Worm (Caenorhabditis elegans) whole organism, mixed stage, embryonic: ENCODE data around the gene str-108.

Experiments used
- M03D4.4 ChIP-seq: sonication (generic microtip); optimal IDR thresholded peaks from 2 replicates; lab custom pipeline; 2017; ENCODE audit warnings: mild to moderate bottlenecking, missing genetic modification characterization, missing compliant biosample characterization
- bed-3 ChIP-seq: fragments of 200-800 bp; sonication (Bioruptor generic); optimal IDR thresholded peaks from 3 replicates; lab custom pipeline; 2018; ENCODE audit warnings: mild to moderate bottlenecking, missing genetic modification characterization, moderate library complexity, missing compliant biosample characterization
- blmp-1 ChIP-seq: fragments of 150-350 bp; optimal IDR thresholded peaks from 2 replicates; lab custom pipeline; 2014; ENCODE audit warnings: missing biosample characterization, missing genetic modification characterization
- ceh-39 ChIP-seq: fragments of 150-350 bp; optimal IDR thresholded peaks from 2 replicates; lab custom pipeline; 2014; ENCODE audit warnings: missing biosample characterization, missing genetic modification characterization
- ceh-83 ChIP-seq: fragments of 200-800 bp; sonication (Bioruptor generic); optimal IDR thresholded peaks from 2 replicates; lab custom pipeline; 2018; ENCODE audit warnings: mild to moderate bottlenecking, missing genetic modification characterization, missing compliant biosample characterization
- ces-1 ChIP-seq: fragments of 150-350 bp; optimal IDR thresholded peaks from 2 replicates; lab custom pipeline; 2014; ENCODE audit warnings: missing biosample characterization, missing genetic modification reagents, missing genetic modification characterization
- cnd-1 ChIP-seq: fragments of 200-800 bp; sonication (Bioruptor generic); optimal IDR thresholded peaks from 2 replicates; lab custom pipeline; 2018; ENCODE audit warnings: mild to moderate bottlenecking, missing genetic modification characterization, missing compliant biosample characterization
- drap-1 ChIP-seq: fragments of 200-800 bp; sonication (Bioruptor generic); optimal IDR thresholded peaks from 3 replicates; lab custom pipeline; 2018; ENCODE audit warnings: mild to moderate bottlenecking, missing genetic modification characterization, missing compliant biosample characterization
- elt-1 ChIP-seq: sonication (generic microtip); optimal IDR thresholded peaks from 2 replicates; lab custom pipeline; 2017; ENCODE audit warnings: missing genetic modification characterization, mild to moderate bottlenecking, missing compliant biosample characterization, antibody characterized with exemption, moderate library complexity, borderline replicate concordance; ENCODE audit not compliant: insufficient read depth
- elt-3 ChIP-seq: fragments of 150-350 bp; optimal IDR thresholded peaks from 2 replicates; lab custom pipeline; 2014; ENCODE audit warnings: missing biosample characterization, missing genetic modification characterization
- ham-2 ChIP-seq: fragments of 200-800 bp; sonication (Bioruptor generic); optimal IDR thresholded peaks from 2 replicates; lab custom pipeline; 2018; ENCODE audit warnings: mild to moderate bottlenecking, missing genetic modification characterization, missing compliant biosample characterization
- hlh-1 ChIP-seq: fragments of 150-350 bp; optimal IDR thresholded peaks from 2 replicates; lab custom pipeline; 2014; ENCODE audit warnings: missing biosample characterization, missing genetic modification reagents, missing genetic modification characterization
- lin-13 ChIP-seq: fragments of 150-350 bp; optimal IDR thresholded peaks from 2 replicates; lab custom pipeline; 2014; ENCODE audit warnings: missing biosample characterization, missing genetic modification characterization
- lin-32 ChIP-seq: fragments of 200-800 bp; sonication (Bioruptor generic); optimal IDR thresholded peaks from 2 replicates; lab custom pipeline; 2018; ENCODE audit warnings: mild to moderate bottlenecking, missing genetic modification characterization, missing compliant biosample characterization
- lsy-2 ChIP-seq: fragments of 150-350 bp; optimal IDR thresholded peaks from 2 replicates; lab custom pipeline; 2014; ENCODE audit warnings: missing biosample characterization, missing genetic modification characterization
- mab-5 ChIP-seq: fragments of 150-350 bp; optimal IDR thresholded peaks from 2 replicates; lab custom pipeline; 2014; ENCODE audit warnings: missing biosample characterization, missing genetic modification characterization
- mep-1 ChIP-seq: fragments of 150-350 bp; optimal IDR thresholded peaks from 2 replicates; lab custom pipeline; 2017; ENCODE audit warnings: missing biosample characterization, missing genetic modification reagents, missing genetic modification characterization, inconsistent platforms
- mls-2 ChIP-seq: sonication (generic microtip); optimal IDR thresholded peaks from 2 replicates; lab custom pipeline; 2016; ENCODE audit warnings: mild to moderate bottlenecking, missing genetic modification characterization, moderate library complexity, missing compliant biosample characterization
- nhr-12 ChIP-seq: fragments of 150-350 bp; optimal IDR thresholded peaks from 2 replicates; lab custom pipeline; 2014; ENCODE audit warnings: missing biosample characterization, missing genetic modification characterization
- nhr-2 ChIP-seq: fragments of 150-350 bp; optimal IDR thresholded peaks from 2 replicates; lab custom pipeline; 2014; ENCODE audit warnings: missing biosample characterization, missing genetic modification characterization
- nhr-237 ChIP-seq: fragments of 150-350 bp; optimal IDR thresholded peaks from 2 replicates; lab custom pipeline; 2014; ENCODE audit warnings: missing biosample characterization, missing genetic modification characterization
- nhr-28 ChIP-seq: fragments of 150-350 bp; optimal IDR thresholded peaks from 2 replicates; lab custom pipeline; 2014; ENCODE audit warnings: missing biosample characterization, missing genetic modification characterization
- nhr-76 ChIP-seq: sonication (generic microtip); optimal IDR thresholded peaks from 2 replicates; lab custom pipeline; 2017; ENCODE audit warnings: missing biosample characterization, missing genetic modification characterization
- pha-4 ChIP-seq: fragments of 150-350 bp; optimal IDR thresholded peaks from 2 replicates; lab custom pipeline; 2018; ENCODE audit warnings: missing biosample characterization, missing genetic modification reagents, missing genetic modification characterization
- sem-2 ChIP-seq: fragments of 200-800 bp; sonication (Bioruptor generic); optimal IDR thresholded peaks from 2 replicates; lab custom pipeline; 2018; ENCODE audit warnings: mild to moderate bottlenecking, missing genetic modification characterization, missing compliant biosample characterization
- snpc-4 ChIP-seq: fragments of 150-350 bp; optimal IDR thresholded peaks from 2 replicates; lab custom pipeline; 2014; ENCODE audit warnings: missing biosample characterization, missing genetic modification characterization
- sptf-1 ChIP-seq: sonication (generic microtip); optimal IDR thresholded peaks from 2 replicates; lab custom pipeline; 2017; ENCODE audit warnings: mild to moderate bottlenecking, missing genetic modification characterization, moderate library complexity, missing compliant biosample characterization
- tbx-8 ChIP-seq: fragments of 200-800 bp; sonication (Bioruptor generic); optimal IDR thresholded peaks from 2 replicates; lab custom pipeline; 2018; ENCODE audit warnings: mild to moderate bottlenecking, missing genetic modification characterization, moderate library complexity, missing compliant biosample characterization
- unc-120 ChIP-seq: sonication (generic microtip); optimal IDR thresholded peaks from 2 replicates; lab custom pipeline; 2017; ENCODE audit warnings: missing genetic modification characterization, missing compliant biosample characterization; ENCODE audit not compliant: poor library complexity, severe bottlenecking
- unc-39 ChIP-seq: fragments of 150-350 bp; optimal IDR thresholded peaks from 2 replicates; lab custom pipeline; 2014; ENCODE audit warnings: missing biosample characterization, missing genetic modification characterization
- unc-62 ChIP-seq: fragments of 150-350 bp; optimal IDR thresholded peaks from 2 replicates; lab custom pipeline; 2014; ENCODE audit warnings: missing biosample characterization, missing genetic modification reagents, missing genetic modification characterization
- zip-8 ChIP-seq: fragments of 150-350 bp; optimal IDR thresholded peaks from 2 replicates; lab custom pipeline; 2014; ENCODE audit warnings: missing biosample characterization, missing genetic modification characterization
- ztf-11 ChIP-seq: fragments of 150-350 bp; optimal IDR thresholded peaks from 2 replicates; lab custom pipeline; 2014; ENCODE audit warnings: missing biosample characterization, missing genetic modification characterization

The str-108 gene

DNA sequence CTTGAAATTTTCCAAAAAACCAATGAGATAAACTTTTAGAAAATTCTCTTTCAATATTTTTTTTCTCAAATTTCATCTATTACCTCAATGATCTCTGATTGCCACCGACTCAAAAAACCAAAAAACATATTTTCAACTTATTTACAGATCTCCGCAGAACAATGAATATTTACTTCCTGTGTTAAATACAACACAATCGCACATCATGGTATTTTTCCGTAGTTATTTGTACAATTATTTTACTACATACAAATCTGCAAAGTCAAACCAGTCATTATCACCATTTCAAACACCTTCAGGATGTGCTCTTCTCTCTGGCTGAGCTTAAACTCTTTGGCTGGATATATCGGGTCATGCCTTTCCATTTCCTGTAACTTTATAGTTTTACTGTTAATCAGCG is at the start of gene str-108:
Gene str-108 (plus strand): TSS at position 301 of the 400 bp plus-strand sequence.
- TF ChIP-seq nhr-2 (tag; lab: Kevin White, UChicago) (no peak), sptf-1 (no peak), unc-62 (GFP tag; lab: Kevin White, UChicago) (no peak), cnd-1 (no peak), sem-2 (GFP tag; lab: Kevin White, UChicago) (no peak), ztf-11 (tag; lab: Kevin White, UChicago) (no peak), unc-39 (tag; lab: Kevin White, UChicago) (no peak), hlh-1 (tag; lab: Kevin White, UChicago) (no peak), drap-1 (GFP tag; lab: Kevin White, UChicago) (no peak), mls-2 (tag; lab: Kevin White, UChicago) (no peak), ces-1 (GFP tag; lab: Kevin White, UChicago) (no peak), nhr-237 (tag; lab: Kevin White, UChicago) (no peak), lsy-2 (tag; lab: Kevin White, UChicago) (no peak), lin-32 (no peak), tbx-8 (GFP tag; lab: Kevin White, UChicago) (no peak), M03D4.4 (tag; lab: Kevin White, UChicago) (no peak), mab-5 (tag; lab: Kevin White, UChicago) (no peak), ham-2 (GFP tag; lab: Kevin White, UChicago) (no peak), pha-4 (no peak)

DNA sequence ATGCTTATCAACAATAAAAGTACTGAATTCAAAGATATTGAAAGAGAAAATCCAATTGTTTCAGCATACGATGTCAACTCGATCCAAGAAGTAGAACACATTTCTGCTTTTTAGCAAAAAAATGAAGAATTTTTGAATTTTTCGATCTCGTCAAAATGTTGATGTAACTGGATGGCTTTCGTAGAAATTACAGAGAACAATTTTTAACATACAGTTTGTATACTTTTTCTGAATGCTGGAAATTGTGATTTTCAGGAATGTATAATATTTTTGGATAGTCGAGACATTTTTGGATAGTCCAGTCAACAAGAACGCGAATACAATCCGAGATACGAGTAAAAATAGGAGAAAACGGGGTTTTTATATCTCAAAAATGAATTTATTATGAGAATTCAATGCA is 47.4 kb upstream of the str-108 start, which contains the start of gene str-103:
Gene str-103 (minus strand): TSS at position 101 of the 400 bp plus-strand sequence.
- TF ChIP-seq unc-120 (tag; lab: Kevin White, UChicago) = no peak
- no peak for TF ChIP-seq unc-62 (GFP tag; lab: Kevin White, UChicago)
- no peak for TF ChIP-seq nhr-28 (tag; lab: Kevin White, UChicago)
- TF ChIP-seq nhr-2 (tag; lab: Kevin White, UChicago) = no peak
- TF ChIP-seq, all 35 proteins: peak for 0

DNA sequence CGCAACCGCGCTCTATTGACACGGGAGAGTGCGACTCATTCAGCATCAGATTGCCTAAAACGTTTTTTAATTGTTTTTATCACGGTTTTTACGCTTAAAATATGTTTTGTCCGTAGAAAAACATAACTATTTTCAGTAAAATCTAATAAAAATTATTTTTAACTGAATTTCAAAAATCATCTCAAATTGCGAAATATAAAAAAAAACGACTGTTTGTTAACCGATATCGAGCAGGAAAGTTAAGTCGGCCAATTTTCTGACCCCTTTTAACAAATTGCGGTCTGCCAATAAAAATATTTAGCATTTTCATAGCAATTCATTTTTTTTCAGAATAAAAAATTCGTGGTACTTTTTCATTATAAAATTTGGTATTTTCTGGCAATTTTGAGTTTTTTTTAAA is 45.5 kb upstream of the str-108 start:
- TF ChIP-seq ceh-83 (GFP tag; lab: Kevin White, UChicago) = no peak
- no peak for TF ChIP-seq cnd-1
- no peak for TF ChIP-seq nhr-28 (tag; lab: Kevin White, UChicago)
- no peak for TF ChIP-seq mls-2 (tag; lab: Kevin White, UChicago)
- no peak for TF ChIP-seq hlh-1 (tag; lab: Kevin White, UChicago)
- TF ChIP-seq M03D4.4 (tag; lab: Kevin White, UChicago) = no peak
- TF ChIP-seq unc-39 (tag; lab: Kevin White, UChicago) = no peak
- no peak for TF ChIP-seq elt-1 (tag; lab: Kevin White, UChicago)
- TF ChIP-seq ces-1 (GFP tag; lab: Kevin White, UChicago) = no peak
- TF ChIP-seq nhr-2 (tag; lab: Kevin White, UChicago) = no peak
- no peak for TF ChIP-seq zip-8 (tag; lab: Kevin White, UChicago)
- no peak for TF ChIP-seq blmp-1 (tag; lab: Kevin White, UChicago)
- TF ChIP-seq sem-2 (GFP tag; lab: Kevin White, UChicago) = no peak

DNA sequence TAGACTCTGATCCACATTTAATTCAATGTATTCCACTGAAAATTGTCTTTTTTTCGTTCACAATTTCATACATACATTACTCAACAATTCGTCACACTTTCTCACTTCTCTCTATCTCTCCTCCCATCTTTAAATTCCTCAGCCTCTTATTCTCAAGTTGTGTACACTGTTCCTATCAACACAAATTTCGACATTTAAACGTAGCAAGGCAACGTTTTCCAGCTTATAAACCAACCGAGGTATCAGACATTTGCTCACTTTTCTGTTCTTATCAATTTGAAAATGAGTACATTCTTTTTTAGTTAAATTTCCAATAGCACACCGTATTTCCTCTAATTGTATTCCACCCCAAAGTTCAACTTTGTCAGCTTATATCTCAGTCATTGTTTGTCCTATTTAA is 45.1 kb upstream of the str-108 start, which contains the start of gene skr-3:
Gene skr-3 (plus strand): TSS at position 163 of the 400 bp plus-strand sequence.
- TF ChIP-seq lin-13 (no peak), unc-62 (GFP tag; lab: Kevin White, UChicago) (no peak), ztf-11 (tag; lab: Kevin White, UChicago) (no peak), ceh-83 (GFP tag; lab: Kevin White, UChicago) (no peak), elt-1 (tag; lab: Kevin White, UChicago) (no peak), mep-1 (tag; lab: Kevin White, UChicago) (no peak), zip-8 (tag; lab: Kevin White, UChicago) (no peak), hlh-1 (tag; lab: Kevin White, UChicago) (no peak), nhr-12 (tag; lab: Kevin White, UChicago) (no peak), snpc-4 (tag; lab: Kevin White, UChicago) (no peak), cnd-1 (no peak), tbx-8 (GFP tag; lab: Kevin White, UChicago) (no peak), elt-3 (tag; lab: Kevin White, UChicago) (no peak), nhr-76 (tag; lab: Kevin White, UChicago) (no peak), lin-32 (no peak), ceh-39 (tag; lab: Kevin White, UChicago) (no peak), sptf-1 (no peak), bed-3 (GFP tag; lab: Kevin White, UChicago) (no peak), nhr-2 (tag; lab: Kevin White, UChicago) (no peak), mab-5 (tag; lab: Kevin White, UChicago) (no peak)
